Fruit fly (Drosophila melanogaster) whole organism, adult: ENCODE measurements around the gene Dis3.

Experiments used
- CG11617 ChIP-seq: fragments of 200-800 bp; sonication (Bioruptor generic); optimal IDR thresholded peaks from 2 replicates; lab custom pipeline; 2017; ENCODE audit warnings: mild to moderate bottlenecking, missing biosample characterization, missing genetic modification reagents, missing genetic modification characterization
- CG12768 ChIP-seq: fragments of 200-800 bp; sonication (Bioruptor generic); optimal IDR thresholded peaks from 2 replicates; lab custom pipeline; 2017; ENCODE audit warnings: missing biosample characterization, missing genetic modification characterization, mild to moderate bottlenecking, moderate library complexity, missing genetic modification reagents
- CG1620 ChIP-seq: fragments of 200-800 bp; sonication (Bioruptor generic); optimal IDR thresholded peaks from 2 replicates; lab custom pipeline; 2016; ENCODE audit warnings: missing biosample characterization, missing genetic modification characterization
- CG5204 ChIP-seq: fragments of 200-800 bp; sonication (Bioruptor generic); optimal IDR thresholded peaks from 2 replicates; lab custom pipeline; 2016; ENCODE audit warnings: missing biosample characterization, missing genetic modification characterization
- CG7045 ChIP-seq: fragments of 200-800 bp; sonication (Bioruptor generic); optimal IDR thresholded peaks from 2 replicates; lab custom pipeline; 2017; ENCODE audit warnings: missing biosample characterization, mild to moderate bottlenecking, missing genetic modification characterization
- Crg-1 ChIP-seq: fragments of 200-800 bp; sonication (Bioruptor generic); optimal IDR thresholded peaks from 2 replicates; lab custom pipeline; 2016; ENCODE audit warnings: missing biosample characterization, missing genetic modification characterization
- Hr96 ChIP-seq: fragments of 200-800 bp; sonication (Bioruptor generic); optimal IDR thresholded peaks from 2 replicates; lab custom pipeline; 2016; ENCODE audit warnings: missing biosample characterization, missing genetic modification characterization
- bab1 ChIP-seq: fragments of 200-800 bp; sonication (Bioruptor generic); optimal IDR thresholded peaks from 3 replicates; lab custom pipeline; 2019; ENCODE audit warnings: missing biosample characterization, mild to moderate bottlenecking, missing genetic modification characterization, moderate library complexity
- cnc ChIP-seq, 2 experiments: fragments of >200 bp; optimal IDR thresholded peaks; 2 replicates each; lab custom pipeline; 2017
- ovo ChIP-seq: fragments of 200-800 bp; sonication (Bioruptor generic); optimal IDR thresholded peaks from 2 replicates; lab custom pipeline; 2016; ENCODE audit warnings: missing biosample characterization, missing genetic modification characterization
- toe ChIP-seq: fragments of 200-800 bp; sonication (Bioruptor generic); optimal IDR thresholded peaks from 2 replicates; lab custom pipeline; 2016; ENCODE audit warnings: missing biosample characterization, missing genetic modification characterization

DNA sequence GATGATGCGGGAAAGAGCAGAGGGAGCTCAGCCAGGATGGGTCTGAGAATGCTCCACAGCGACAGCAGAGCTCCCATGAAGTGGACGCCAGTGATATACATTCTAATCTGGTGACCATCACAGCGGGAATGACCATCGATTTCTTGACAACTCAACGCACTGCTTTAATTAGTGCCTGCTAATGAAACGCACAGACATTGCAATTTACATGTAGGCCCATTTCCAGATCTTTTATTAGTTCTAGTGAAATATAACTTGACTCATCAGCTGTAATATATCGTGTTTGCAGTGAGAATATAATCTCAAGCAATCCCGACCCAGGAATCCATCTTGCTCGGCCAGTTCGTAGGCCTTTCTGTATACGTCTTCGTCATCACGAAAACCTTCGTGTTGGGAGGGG is 33.9 kb downstream of the Dis3 start, which contains the start of gene CG42811:
- TF ChIP-seq CG12768 (no peak), CG7045 (GFP tag; lab: Kevin White, UChicago) (no peak), Hr96 (GFP tag; lab: Kevin White, UChicago) (no peak), toe (no peak), bab1 (GFP tag; lab: Kevin White, UChicago) (no peak), CG11617 (GFP tag; lab: Kevin White, UChicago) (no peak), cnc (optimal IDR thresholded peaks at IDR 0.05; lab: Kevin White, UChicago) (no peak), CG1620 (GFP tag; lab: Kevin White, UChicago) (no peak), ovo (no peak), Crg-1 (GFP tag; lab: Kevin White, UChicago) (no peak), CG5204 (GFP tag; lab: Kevin White, UChicago) (no peak)
